Worm (Caenorhabditis elegans): Measurements from ENCODE around the gene C37H5.5.

DNA sequence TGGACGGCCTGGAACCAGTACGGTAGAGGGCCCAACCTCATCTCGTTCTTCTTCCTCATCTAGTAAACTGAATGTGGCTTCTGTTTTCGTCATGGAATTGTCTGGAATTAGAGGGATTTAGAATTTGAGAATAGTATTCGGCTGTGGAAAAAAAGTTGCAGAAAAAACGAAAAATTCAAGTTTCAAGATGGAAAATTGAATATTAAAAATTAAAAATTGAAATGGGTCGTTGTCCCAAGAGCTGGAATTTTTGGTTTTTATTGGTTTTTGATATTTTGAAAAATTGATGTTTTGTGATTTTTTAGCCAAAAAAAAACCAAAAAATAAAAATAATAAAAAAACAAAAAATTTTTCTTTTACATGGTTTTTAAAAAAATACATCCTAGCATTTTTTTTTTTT lies 21.3 kb upstream of the C37H5.5 start, which contains the start of gene R02F11.3:
- TF ChIP-seq ama-1 (optimal IDR thresholded peaks at IDR 0.05) = no peak
- TF ChIP-seq nhr-10 (tag; optimal IDR thresholded peaks at IDR 0.05) = no peak
- TF ChIP-seq nhr-12 (tag; optimal IDR thresholded peaks at IDR 0.05) = no peak
- no peak for TF ChIP-seq lin-13 (GFP tag; optimal IDR thresholded peaks at IDR 0.05)
- TF ChIP-seq lin-39 (tag; optimal IDR thresholded peaks at IDR 0.05) = no peak

All from whole organism, L2 larva.